Worm (Caenorhabditis elegans): ENCODE data around the gene C45B2.6.
A peak's percentile ranks its signal among the peaks of the same experiment; 100 is the strongest.

- no peak for TF ChIP-seq snpc-4 (tag; optimal IDR thresholded peaks at IDR 0.05)
- TF ChIP-seq lin-15B (tag; optimal IDR thresholded peaks at IDR 0.05), result no peak
- no peak for TF ChIP-seq tbx-2 (tag; optimal IDR thresholded peaks at IDR 0.05)
- TF ChIP-seq ceh-82 (tag; optimal IDR thresholded peaks at IDR 0.05), result no peak
- no peak for TF ChIP-seq ama-1 (optimal IDR thresholded peaks at IDR 0.05)
- TF ChIP-seq unc-62 (GFP tag; optimal IDR thresholded peaks at IDR 0.05), result no peak
- TF ChIP-seq nhr-76 (tag; optimal IDR thresholded peaks at IDR 0.05), result no peak
- no peak for TF ChIP-seq ceh-16 (tag; optimal IDR thresholded peaks at IDR 0.05)
- TF ChIP-seq nhr-77 (tag; optimal IDR thresholded peaks at IDR 0.05), result no peak
- no peak for TF ChIP-seq nhr-237 (tag; optimal IDR thresholded peaks at IDR 0.05)
- TF ChIP-seq egl-27 (tag; optimal IDR thresholded peaks at IDR 0.05), result peak; percentile 27
- no peak for TF ChIP-seq fkh-10 (GFP tag; optimal IDR thresholded peaks at IDR 0.05)
Measured at ce11 chrX:6097551-6097950, 44.9 kb downstream of the C45B2.6 start, which contains the start of gene C15H9.4.

All from whole organism, L3 larva.